Worm (Caenorhabditis elegans): ENCODE data around the gene clec-254.
A peak's percentile ranks its signal among the peaks of the same experiment; 100 is the strongest.

Gene clec-254

ce11 chrV:18719956-18720489, 34.2 kb downstream of the clec-254 start, which contains the start of gene Y17D7C.2:
Gene Y17D7C.2, minus strand, starts transcription at chrV:18719987.
- no peak for TF ChIP-seq T20F7.1 (GFP tag; optimal IDR thresholded peaks at IDR 0.05)
- TF ChIP-seq dmd-9 (GFP tag; IDR thresholded peaks at IDR 0.05), result peak; percentile 82
- no peak for TF ChIP-seq daf-16 (GFP tag; optimal IDR thresholded peaks at IDR 0.05)
- TF ChIP-seq daf-16 (tag; optimal IDR thresholded peaks at IDR 0.05), result peak; percentile 58
- peak; percentile 31 for TF ChIP-seq duxl-1 (tag; optimal IDR thresholded peaks at IDR 0.05; ENCODE audit: poor library complexity)
- TF ChIP-seq mes-2 (tag; optimal IDR thresholded peaks at IDR 0.05; ENCODE audit: poor library complexity, severe bottlenecking), result no peak
- TF ChIP-seq zip-2 (tag; optimal IDR thresholded peaks at IDR 0.05), result no peak
- TF ChIP-seq Y48G9A.11 (GFP tag; IDR thresholded peaks at IDR 0.05), result 0 out of 2 replicates have a peak, but pooled peaks have one; percentile 46
- no peak for TF ChIP-seq ctbp-1 (GFP tag; IDR thresholded peaks at IDR 0.05)
- TF ChIP-seq hlh-30 (tag; optimal IDR thresholded peaks at IDR 0.05; ENCODE audit: insufficient read depth), result no peak
- TF ChIP-seq Y75B8A.6 (GFP tag; IDR thresholded peaks at IDR 0.05), result no peak
- no peak for TF ChIP-seq nhr-25 (tag; optimal IDR thresholded peaks at IDR 0.05; ENCODE audit: borderline replicate concordance, insufficient read depth)
- TF ChIP-seq set-16 (GFP tag; IDR thresholded peaks at IDR 0.05), result 0 out of 2 replicates have a peak, but pooled peaks have one; percentile 24
- peak; percentile 79 for TF ChIP-seq pqm-1 (tag; optimal IDR thresholded peaks at IDR 0.05)
- TF ChIP-seq aly-2 (tag; optimal IDR thresholded peaks at IDR 0.05), result no peak

ce11 chrV:18719412-18719811, 34.8 kb downstream of the clec-254 start:
- TF ChIP-seq T20F7.1 (GFP tag; optimal IDR thresholded peaks at IDR 0.05), result no peak
- TF ChIP-seq lir-3 (tag; optimal IDR thresholded peaks at IDR 0.05), result no peak
- peak; percentile 48 for TF ChIP-seq aha-1 (tag)
- TF ChIP-seq F10B5.3 (tag; optimal IDR thresholded peaks at IDR 0.05), result no peak
- TF ChIP-seq mdl-1 (tag; optimal IDR thresholded peaks at IDR 0.05), result no peak
- no peak for TF ChIP-seq rbr-2 (tag; optimal IDR thresholded peaks at IDR 0.05)
- peak in 1 of 2 experiments; percentile 65 for TF ChIP-seq unc-62 (GFP tag; optimal IDR thresholded peaks at IDR 0.05 in 1 of 2)
- TF ChIP-seq unc-62 (tag; optimal IDR thresholded peaks at IDR 0.05), result no peak
- no peak for TF ChIP-seq mes-2 (tag; optimal IDR thresholded peaks at IDR 0.05; ENCODE audit: poor library complexity, severe bottlenecking)
- no peak for TF ChIP-seq ceh-62 (tag; optimal IDR thresholded peaks at IDR 0.05)
- no peak for TF ChIP-seq mxl-2 (GFP tag; conservative IDR thresholded peaks at IDR 0.05)
- TF ChIP-seq dmd-6 (GFP tag; IDR thresholded peaks at IDR 0.05), result no peak

- no peak for TF ChIP-seq tag-97 (GFP tag; IDR thresholded peaks at IDR 0.05)
- TF ChIP-seq nhr-42 (GFP tag; IDR thresholded peaks at IDR 0.05), result no peak; the same call in 1 of the 2 replicates
- no peak for TF ChIP-seq egl-27 (tag; optimal IDR thresholded peaks at IDR 0.05)
- TF ChIP-seq hmg-1.1 (GFP tag; IDR thresholded peaks at IDR 0.05), result no peak
- TF ChIP-seq T26A8.4 (GFP tag; IDR thresholded peaks at IDR 0.05), result no peak
- no peak for TF ChIP-seq hlh-11 (tag; optimal IDR thresholded peaks at IDR 0.05)
- no peak for TF ChIP-seq madf-9 (GFP tag; conservative IDR thresholded peaks at IDR 0.05)
- no peak for TF ChIP-seq dpl-1 (GFP tag; optimal IDR thresholded peaks at IDR 0.05)
- no peak for TF ChIP-seq gei-8 (GFP tag; optimal IDR thresholded peaks at IDR 0.05)
- TF ChIP-seq lin-13 (GFP tag; optimal IDR thresholded peaks at IDR 0.05), result no peak
- TF ChIP-seq skn-1 (tag; optimal IDR thresholded peaks at IDR 0.05), result no peak
- no peak for TF ChIP-seq lin-38 (GFP tag; IDR thresholded peaks at IDR 0.05)
- TF ChIP-seq daf-16 (GFP tag; optimal IDR thresholded peaks at IDR 0.05), result peak in 1 of 2 experiments; percentile 19
- TF ChIP-seq daf-16 (tag; optimal IDR thresholded peaks at IDR 0.05), result peak; percentile 17
- TF ChIP-seq pha-4 (GFP tag; IDR thresholded peaks at IDR 0.05), result peak; percentile 75
- TF ChIP-seq pha-4 (tag; optimal IDR thresholded peaks at IDR 0.05), result no peak
- TF ChIP-seq ceh-62 (tag; optimal IDR thresholded peaks at IDR 0.05), result no peak
- TF ChIP-seq ces-1 (GFP tag; optimal IDR thresholded peaks at IDR 0.05), result no peak
- TF ChIP-seq ctbp-1 (GFP tag; IDR thresholded peaks at IDR 0.05), result no peak
- TF ChIP-seq F44E2.7 (GFP tag; IDR thresholded peaks at IDR 0.05), result peak; percentile 94
- no peak for TF ChIP-seq mes-2 (tag; optimal IDR thresholded peaks at IDR 0.05; ENCODE audit: poor library complexity, severe bottlenecking)
- peak; percentile 88; the same call in 1 of the 2 replicates for TF ChIP-seq D1046.2 (GFP tag; IDR thresholded peaks at IDR 0.05)
- no peak for TF ChIP-seq lim-7 (GFP tag; IDR thresholded peaks at IDR 0.05)
- TF ChIP-seq attf-4 (tag; optimal IDR thresholded peaks at IDR 0.05), result no peak
- peak; percentile 65 for TF ChIP-seq snpc-1.2 (GFP tag; IDR thresholded peaks at IDR 0.05)
- TF ChIP-seq Y105C5A.15 (GFP tag; IDR thresholded peaks at IDR 0.05), result no peak
- no peak for TF ChIP-seq nhr-28 (tag; optimal IDR thresholded peaks at IDR 0.05)
- TF ChIP-seq ceh-32 (tag; optimal IDR thresholded peaks at IDR 0.05; ENCODE audit: poor library complexity), result no peak
Observed at ce11 chrV:18712118-18712517, 42.1 kb downstream of the clec-254 start.
